Worm (Caenorhabditis elegans) whole organism, early embryonic: ENCODE measurements around the gene D2023.1.

Experiments
- F13C5.2 ChIP-seq: sonication (generic microtip); optimal IDR thresholded peaks from 2 replicates; lab custom pipeline; 2017; ENCODE audit warnings: mild to moderate bottlenecking, missing genetic modification characterization, inconsistent platforms, missing compliant biosample characterization
- aly-1 ChIP-seq: sonication (generic microtip); optimal IDR thresholded peaks from 2 replicates; lab custom pipeline; 2016; ENCODE audit warnings: missing genetic modification characterization, missing compliant biosample characterization
- ama-1 ChIP-seq: fragments of 150-350 bp; optimal IDR thresholded peaks from 2 replicates; lab custom pipeline; 2014
- flt-1 ChIP-seq: fragments of 200-800 bp; sonication (Bioruptor generic); IDR thresholded peaks from 2 replicates; pipeline ENCODE4 v1.3.6; 2022; ENCODE audit warnings: missing genetic modification characterization, missing compliant biosample characterization
- scrt-1 ChIP-seq: fragments of 200-800 bp; sonication (Bioruptor generic); IDR thresholded peaks from 2 replicates; pipeline ENCODE4 v1.3.6; 2022; ENCODE audit warnings: missing genetic modification characterization, missing compliant biosample characterization
- tbx-11 ChIP-seq: fragments of 200-800 bp; sonication (Bioruptor generic); IDR thresholded peaks from 2 replicates; pipeline ENCODE4 v1.3.6; 2022; ENCODE audit warnings: missing genetic modification characterization, missing compliant biosample characterization
- tbx-37 ChIP-seq: fragments of 200-800 bp; sonication (Bioruptor generic); conservative IDR thresholded peaks from 2 replicates; pipeline ENCODE4 v1.3.6; 2022; ENCODE audit warnings: missing genetic modification reagents, missing genetic modification characterization, missing compliant biosample characterization

ce11 chrV:11741078-11741477, 48.3 kb upstream of the D2023.1 start:
- TF ChIP-seq flt-1 (no peak), tbx-11 (GFP tag; lab: Robert Waterston, UW) (no peak), F13C5.2 (tag; lab: Kevin White, UChicago) (no peak), aly-1 (no peak), tbx-37 (GFP tag; lab: Robert Waterston, UW) (no peak), scrt-1 (GFP tag; lab: Robert Waterston, UW) (no peak), ama-1 (lab: Kevin White, UChicago) (no peak)
